Worm (Caenorhabditis elegans) whole organism, dauer: ENCODE results near the gene F55A4.3.

ENCODE experiments used
- unc-62 ChIP-seq: sonication (generic microtip); optimal IDR thresholded peaks from 2 replicates; lab custom pipeline; 2017; ENCODE audit warnings: missing biosample characterization, missing genetic modification reagents, missing genetic modification characterization

The F55A4.3 gene

ce11 chrX:977958-978686 lies 46.8 kb downstream of the F55A4.3 start, which contains the start of gene abhd-3.2:
Gene abhd-3.2 (minus strand): TSS chrX:978008.
- TF ChIP-seq unc-62 (GFP tag; lab: Kevin White, UChicago), result no peak

ce11 chrX:975236-975535 lies 49.7 kb downstream of the F55A4.3 start:
- no peak for TF ChIP-seq unc-62 (GFP tag; lab: Kevin White, UChicago)

ce11 chrX:974499-975235 lies 50.2 kb downstream of the F55A4.3 start, which contains the start of gene vps-45:
Gene vps-45 (minus strand): TSS chrX:974848.
- no peak for TF ChIP-seq unc-62 (GFP tag; lab: Kevin White, UChicago)
